Fruit fly (Drosophila melanogaster) whole organism, wandering third instar larva: ENCODE results near the gene CG15177.

Source experiments
- CG9705 ChIP-seq: fragments of 200-800 bp; sonication (Bioruptor generic); optimal IDR thresholded peaks from 2 replicates; lab custom pipeline; 2018; ENCODE audit warnings: missing biosample characterization, mild to moderate bottlenecking, missing genetic modification characterization
- OdsH ChIP-seq: fragments of 200-800 bp; sonication (Bioruptor generic); optimal IDR thresholded peaks from 2 replicates; lab custom pipeline; 2016; ENCODE audit warnings: missing biosample characterization, mild to moderate bottlenecking, missing genetic modification characterization

DNA sequence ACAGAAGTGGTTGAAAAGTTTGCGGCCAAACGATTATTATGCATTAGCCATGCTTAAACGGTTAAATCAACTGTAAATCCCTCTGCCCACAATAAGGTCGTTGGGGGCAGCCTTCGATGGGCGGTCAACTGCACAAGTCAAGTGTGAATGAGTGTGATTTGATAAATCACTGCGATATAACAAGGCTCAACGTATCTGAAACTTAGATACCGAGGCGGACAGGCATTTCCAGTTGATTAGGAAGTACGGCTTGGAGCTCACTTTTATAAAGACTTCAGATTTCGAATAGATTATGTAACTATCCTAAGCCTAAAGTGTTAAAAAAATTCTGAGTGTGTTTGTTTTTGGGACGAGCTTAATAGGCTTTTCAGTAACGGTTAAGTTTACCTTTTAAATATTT lies 48.6 kb downstream of the CG15177 start, which contains the start of gene CG2336:
- TF ChIP-seq CG9705 (no peak), OdsH (no peak)
